Fruit fly (Drosophila melanogaster) whole organism, embryonic: ENCODE data around the gene Patr-1.

Source experiments
- Adf1 ChIP-seq: fragments of 200-800 bp; sonication (Bioruptor generic); IDR thresholded peaks from 2 replicates; pipeline ENCODE4 v1.3.6; 2022; ENCODE audit warnings: missing biosample characterization, missing genetic modification characterization
- Aef1 ChIP-seq: fragments of 200-800 bp; sonication (Bioruptor generic); IDR thresholded peaks from 3 replicates; pipeline ENCODE4 v1.3.6; 2022; ENCODE audit warnings: missing biosample characterization, missing genetic modification characterization
- Bteb2 ChIP-seq: fragments of 200-800 bp; sonication (Bioruptor generic); optimal IDR thresholded peaks from 2 replicates; lab custom pipeline; 2016; ENCODE audit warnings: missing biosample characterization, missing genetic modification characterization
- CG10565 ChIP-seq: fragments of 200-800 bp; sonication (Bioruptor generic); optimal IDR thresholded peaks from 3 replicates; lab custom pipeline; 2016; ENCODE audit warnings: missing biosample characterization, mild to moderate bottlenecking, missing genetic modification characterization
- CG11085 ChIP-seq: fragments of 200-800 bp; sonication (Bioruptor generic); IDR thresholded peaks from 2 replicates; pipeline ENCODE4 v1.3.6; 2022; ENCODE audit warnings: missing biosample characterization, missing genetic modification characterization
- CG11398 ChIP-seq: fragments of 200-800 bp; sonication (Bioruptor generic); optimal IDR thresholded peaks from 2 replicates; lab custom pipeline; 2016; ENCODE audit warnings: missing biosample characterization, missing genetic modification characterization
- CG11560 ChIP-seq: fragments of 200-800 bp; sonication (Bioruptor generic); IDR thresholded peaks from 3 replicates; pipeline ENCODE4 v1.3.6; 2022; ENCODE audit warnings: missing biosample characterization, missing genetic modification characterization
- CG13123 ChIP-seq: fragments of 200-800 bp; sonication (Bioruptor generic); optimal IDR thresholded peaks from 2 replicates; lab custom pipeline; 2016; ENCODE audit warnings: missing biosample characterization, missing genetic modification characterization
- CG13775 ChIP-seq: fragments of 200-800 bp; sonication (Bioruptor generic); optimal IDR thresholded peaks from 3 replicates; lab custom pipeline; 2017; ENCODE audit warnings: missing biosample characterization, mild to moderate bottlenecking, missing genetic modification characterization
- CG14667 ChIP-seq: fragments of 200-800 bp; sonication (Bioruptor generic); IDR thresholded peaks from 2 replicates; pipeline ENCODE4 v1.3.6; 2022; ENCODE audit warnings: missing biosample characterization, missing genetic modification characterization
- CG1603 ChIP-seq: fragments of 200-800 bp; sonication (Bioruptor generic); optimal IDR thresholded peaks from 2 replicates; lab custom pipeline; 2019; ENCODE audit warnings: missing biosample characterization, mild to moderate bottlenecking, missing genetic modification characterization, moderate library complexity
- CG16815 ChIP-seq: fragments of 200-800 bp; sonication (Bioruptor generic); optimal IDR thresholded peaks from 3 replicates; lab custom pipeline; 2017; ENCODE audit warnings: missing biosample characterization, mild to moderate bottlenecking, missing genetic modification characterization
- CG17612 ChIP-seq: fragments of 200-800 bp; sonication (Bioruptor generic); IDR thresholded peaks from 2 replicates; pipeline ENCODE4 v1.3.6; 2022; ENCODE audit warnings: missing biosample characterization, missing genetic modification characterization
- CG17912 ChIP-seq: fragments of 200-800 bp; sonication (Bioruptor generic); optimal IDR thresholded peaks from 2 replicates; lab custom pipeline; 2018; ENCODE audit warnings: missing biosample characterization, mild to moderate bottlenecking, missing genetic modification characterization
- CG18011 ChIP-seq: fragments of 200-800 bp; sonication (Bioruptor generic); optimal IDR thresholded peaks from 2 replicates; lab custom pipeline; 2017; ENCODE audit warnings: missing biosample characterization, missing genetic modification characterization, mild to moderate bottlenecking, moderate library complexity, missing genotype
- CG31388 ChIP-seq: fragments of 200-800 bp; sonication (Bioruptor generic); optimal IDR thresholded peaks from 2 replicates; lab custom pipeline; 2016; ENCODE audit warnings: missing biosample characterization, missing genetic modification characterization
- CG34422 ChIP-seq: fragments of 200-800 bp; sonication (Bioruptor generic); IDR thresholded peaks from 3 replicates; pipeline ENCODE4 v1.3.6; 2022; ENCODE audit warnings: missing biosample characterization, missing genetic modification characterization
- CG6254 ChIP-seq: fragments of 200-800 bp; sonication (Bioruptor generic); optimal IDR thresholded peaks from 3 replicates; lab custom pipeline; 2017; ENCODE audit warnings: mild to moderate bottlenecking, missing biosample characterization, missing genetic modification reagents, missing genetic modification characterization
- CG8924 ChIP-seq: fragments of 200-800 bp; optimal IDR thresholded peaks from 3 replicates; lab custom pipeline; 2019; ENCODE audit warnings: missing biosample characterization, mild to moderate bottlenecking, missing genetic modification characterization, moderate library complexity
- CG9727 ChIP-seq: fragments of 200-800 bp; sonication (Bioruptor generic); optimal IDR thresholded peaks from 3 replicates; lab custom pipeline; 2017; ENCODE audit warnings: missing biosample characterization, mild to moderate bottlenecking, missing genetic modification characterization
- CoRest ChIP-seq: fragments of 200-800 bp; sonication (Bioruptor generic); optimal IDR thresholded peaks from 3 replicates; lab custom pipeline; 2018; ENCODE audit warnings: missing biosample characterization, mild to moderate bottlenecking, missing genetic modification characterization, moderate library complexity
- Doc3 ChIP-seq: fragments of 200-800 bp; sonication (Bioruptor generic); IDR thresholded peaks from 3 replicates; pipeline ENCODE4 v1.3.6; 2022; ENCODE audit warnings: missing biosample characterization, missing genetic modification characterization; ENCODE audit not compliant: partially characterized antibody
- Ets65A ChIP-seq: fragments of 200-800 bp; sonication (Bioruptor generic); peaks from one replicate; lab custom pipeline; 2016; ENCODE audit warnings: missing biosample characterization, missing genetic modification characterization
- Gsc ChIP-seq: fragments of 200-800 bp; sonication (Bioruptor generic); IDR thresholded peaks from 2 replicates; pipeline ENCODE4 v1.3.6; 2022; ENCODE audit warnings: missing biosample characterization, missing genetic modification characterization
- Hmr ChIP-seq: fragments of 200-800 bp; sonication (Bioruptor generic); optimal IDR thresholded peaks from 3 replicates; lab custom pipeline; 2017; ENCODE audit warnings: mild to moderate bottlenecking, missing biosample characterization, missing genetic modification reagents, missing genetic modification characterization
- Hmx ChIP-seq: fragments of 200-800 bp; sonication (Bioruptor generic); optimal IDR thresholded peaks from 2 replicates; lab custom pipeline; 2016; ENCODE audit warnings: missing biosample characterization, missing genetic modification characterization
- Hr51 ChIP-seq, 2 experiments: fragments of 200-800 bp; sonication (Bioruptor generic); optimal IDR thresholded peaks; 2 replicates in 1 of 2; 3 replicates in 1 of 2; lab custom pipeline; 2016 to 2018; ENCODE audit warnings: missing biosample characterization in 2 of 2, missing genetic modification characterization in 2 of 2, mild to moderate bottlenecking in 1 of 2, moderate library complexity in 1 of 2
- Mrtf ChIP-seq: fragments of 200-800 bp; sonication (Bioruptor generic); IDR thresholded peaks from 3 replicates; pipeline ENCODE4 v1.3.6; 2022; ENCODE audit warnings: missing biosample characterization, missing genetic modification characterization
- Side ChIP-seq: fragments of 200-800 bp; sonication (Bioruptor generic); optimal IDR thresholded peaks from 2 replicates; lab custom pipeline; 2016; ENCODE audit warnings: missing biosample characterization, missing genetic modification characterization
- Spps ChIP-seq: fragments of 200-800 bp; sonication (Bioruptor generic); optimal IDR thresholded peaks from 2 replicates; lab custom pipeline; 2018; ENCODE audit warnings: missing biosample characterization, mild to moderate bottlenecking, missing genetic modification characterization
- Tbp ChIP-seq: fragments of >200 bp; optimal IDR thresholded peaks from 2 replicates; lab custom pipeline; 2018; ENCODE audit warnings: missing biosample characterization, missing genetic modification characterization
- Xbp1 ChIP-seq: fragments of 200-800 bp; sonication (Bioruptor generic); optimal IDR thresholded peaks from 3 replicates; lab custom pipeline; 2016; ENCODE audit warnings: missing biosample characterization, mild to moderate bottlenecking, missing genetic modification characterization
- YL-1 ChIP-seq: fragments of 200-800 bp; sonication (Bioruptor generic); optimal IDR thresholded peaks from 3 replicates; lab custom pipeline; 2017; ENCODE audit warnings: missing biosample characterization, mild to moderate bottlenecking, missing genetic modification characterization
- ab ChIP-seq: fragments of 200-800 bp; sonication (Bioruptor generic); optimal IDR thresholded peaks from 2 replicates; lab custom pipeline; 2016; ENCODE audit warnings: missing biosample characterization, missing genetic modification characterization
- dmrt11E ChIP-seq: fragments of 200-800 bp; sonication (Bioruptor generic); optimal IDR thresholded peaks from 3 replicates; lab custom pipeline; 2018; ENCODE audit warnings: missing biosample characterization, mild to moderate bottlenecking, missing genetic modification characterization, moderate library complexity
- en ChIP-seq: fragments of 200-800 bp; sonication (Bioruptor generic); optimal IDR thresholded peaks from 2 replicates; lab custom pipeline; 2016; ENCODE audit warnings: missing biosample characterization, missing genetic modification characterization
- gcm ChIP-seq: fragments of 200-800 bp; sonication (Bioruptor generic); optimal IDR thresholded peaks from 2 replicates; lab custom pipeline; 2019; ENCODE audit warnings: missing biosample characterization, mild to moderate bottlenecking, missing genetic modification characterization, moderate library complexity
- gcm2 ChIP-seq: fragments of 200-800 bp; sonication (Bioruptor generic); optimal IDR thresholded peaks from 2 replicates; lab custom pipeline; 2016; ENCODE audit warnings: missing biosample characterization, missing genetic modification characterization
- grau ChIP-seq: fragments of 200-800 bp; optimal IDR thresholded peaks from 3 replicates; lab custom pipeline; 2019; ENCODE audit warnings: missing biosample characterization, mild to moderate bottlenecking, missing genetic modification characterization, moderate library complexity
- inv ChIP-seq: fragments of 200-800 bp; sonication (Bioruptor generic); IDR thresholded peaks from 2 replicates; pipeline ENCODE4 v1.3.6; 2022; ENCODE audit warnings: missing biosample characterization, missing genetic modification characterization; ENCODE audit not compliant: partially characterized antibody
- nom ChIP-seq: fragments of 200-800 bp; sonication (Bioruptor generic); optimal IDR thresholded peaks from 2 replicates; lab custom pipeline; 2017; ENCODE audit warnings: missing biosample characterization, missing genetic modification characterization, mild to moderate bottlenecking, moderate library complexity, missing genetic modification reagents
- pita ChIP-seq: fragments of 200-800 bp; sonication (Bioruptor generic); optimal IDR thresholded peaks from 2 replicates; lab custom pipeline; 2017; ENCODE audit warnings: missing biosample characterization, mild to moderate bottlenecking, missing genetic modification characterization
- pum ChIP-seq: fragments of 200-800 bp; sonication (Bioruptor generic); optimal IDR thresholded peaks from 2 replicates; lab custom pipeline; 2016; ENCODE audit warnings: missing biosample characterization, missing genetic modification characterization
- rib ChIP-seq: fragments of 200-800 bp; sonication (Bioruptor generic); IDR thresholded peaks from 2 replicates; pipeline ENCODE4 v1.3.6; 2022; ENCODE audit warnings: missing biosample characterization, missing genetic modification characterization
- sug ChIP-seq: fragments of 200-800 bp; optimal IDR thresholded peaks from 2 replicates; lab custom pipeline; 2019; ENCODE audit warnings: missing biosample characterization, mild to moderate bottlenecking, missing genetic modification characterization, moderate library complexity
- tna ChIP-seq: fragments of 200-800 bp; sonication (Bioruptor generic); IDR thresholded peaks from 2 replicates; pipeline ENCODE4 v1.3.6; 2022; ENCODE audit warnings: missing biosample characterization, missing genetic modification characterization; ENCODE audit not compliant: partially characterized antibody
- ttk ChIP-seq: fragments of 200-800 bp; sonication (Bioruptor generic); IDR thresholded peaks from 2 replicates; pipeline ENCODE4 v2.1.2; 2022; ENCODE audit warnings: missing biosample characterization, missing genetic modification characterization
- unpg ChIP-seq: fragments of 200-800 bp; sonication (Bioruptor generic); optimal IDR thresholded peaks from 3 replicates; lab custom pipeline; 2018; ENCODE audit warnings: missing biosample characterization, mild to moderate bottlenecking, missing genetic modification characterization, moderate library complexity
- usp ChIP-seq: fragments of >200 bp; optimal IDR thresholded peaks from 2 replicates; lab custom pipeline; 2017; ENCODE audit warnings: missing biosample characterization, missing genetic modification characterization
- z ChIP-seq: fragments of 200-800 bp; sonication (Bioruptor generic); IDR thresholded peaks from 3 replicates; pipeline ENCODE4 v1.3.6; 2022; ENCODE audit warnings: missing biosample characterization, missing genetic modification characterization

The Patr-1 gene

DNA sequence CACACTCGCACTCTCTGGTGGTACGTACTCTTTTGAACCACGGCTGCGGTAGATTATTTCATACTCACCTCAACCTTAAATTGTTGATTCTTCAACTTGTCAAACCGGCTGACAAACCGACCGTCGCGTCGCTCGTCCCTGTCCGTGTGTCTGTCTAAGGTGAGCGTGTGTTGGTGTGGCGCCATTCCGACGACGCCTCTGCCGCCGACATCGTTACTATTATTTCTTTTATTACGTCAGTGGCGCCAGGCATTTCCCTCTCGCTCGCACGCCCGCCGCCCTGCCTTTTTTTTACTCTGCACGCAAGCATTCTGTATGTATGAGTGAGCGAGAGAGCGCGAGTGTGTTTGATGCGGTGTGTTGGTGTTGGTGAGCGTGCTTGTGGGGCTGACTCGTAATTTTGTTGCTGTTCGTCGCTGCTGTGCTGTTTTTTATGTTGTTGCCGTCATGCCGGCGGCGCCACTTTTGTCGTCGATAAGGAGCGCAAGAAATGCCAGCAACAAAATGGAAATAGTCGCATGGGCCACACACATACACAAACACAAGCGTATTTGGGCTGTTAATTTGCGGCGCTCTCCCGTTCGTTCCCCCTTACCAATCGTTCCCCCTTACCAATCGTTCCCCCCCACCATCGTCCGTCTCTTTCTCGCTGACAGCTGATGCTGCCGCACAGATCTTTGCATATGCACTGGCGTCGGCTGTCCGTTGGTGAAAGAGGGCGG, 13.0 kb downstream of the Patr-1 start (continued):
- TF ChIP-seq Doc3 (GFP tag; lab: Robert Waterston, UW) (0 out of 3 replicates have a peak, but pooled peaks have one; percentile 26), Mrtf (GFP tag; lab: Robert Waterston, UW) (no peak), CG13775 (GFP tag; lab: Kevin White, UChicago) (no peak), Hmx (GFP tag; lab: Kevin White, UChicago) (no peak), CG11398 (GFP tag; lab: Kevin White, UChicago) (no peak), dmrt11E (no peak), CG31388 (no peak), CG8924 (tag; lab: Kevin White, UChicago) (peak; percentile 71), pum (GFP tag; lab: Kevin White, UChicago) (peak; percentile 11), nom (GFP tag; lab: Kevin White, UChicago) (peak; percentile 76), tna (GFP tag; lab: Robert Waterston, UW) (no peak), z (GFP tag; lab: Robert Waterston, UW) (peak; percentile 77), Spps (tag; lab: Kevin White, UChicago) (no peak), CG11560 (no peak), Adf1 (GFP tag; lab: Robert Waterston, UW) (peak; percentile 96), CG17912 (no peak), Tbp (GFP tag; lab: Kevin White, UChicago) (no peak), CG13123 (GFP tag; lab: Kevin White, UChicago) (no peak), CG11085 (GFP tag; lab: Robert Waterston, UW) (no peak), Gsc (no peak), ttk (GFP tag; lab: Robert Waterston, UW) (0 out of 2 replicates have a peak, but pooled peaks have one; percentile 15), unpg (GFP tag; lab: Kevin White, UChicago) (no peak), CG10565 (GFP tag; lab: Kevin White, UChicago) (no peak), CG14667 (GFP tag; lab: Robert Waterston, UW) (0 out of 2 replicates have a peak, but pooled peaks have one; percentile 6), pita (GFP tag; lab: Kevin White, UChicago) (no peak), en (GFP tag; lab: Kevin White, UChicago) (no peak), Aef1 (peak; percentile 76), grau (tag; lab: Kevin White, UChicago) (peak; percentile 24), Bteb2 (no peak), inv (GFP tag; lab: Robert Waterston, UW) (no peak), Ets65A (peak; percentile 31), Xbp1 (no peak), gcm2 (GFP tag; lab: Kevin White, UChicago) (no peak), CoRest (no peak), CG9727 (GFP tag; lab: Kevin White, UChicago) (peak; percentile 24), sug (tag; lab: Kevin White, UChicago) (peak; percentile 87), Side (GFP tag; lab: Kevin White, UChicago) (peak; percentile 50), usp (no peak), gcm (GFP tag; lab: Kevin White, UChicago) (peak; percentile 53), CG1603 (tag; lab: Kevin White, UChicago) (no peak), CG17612 (no peak), CG16815 (GFP tag; lab: Kevin White, UChicago) (no peak), Hmr (GFP tag; lab: Kevin White, UChicago) (peak; percentile 42), YL-1 (no peak), CG6254 (GFP tag; lab: Kevin White, UChicago) (no peak), CG34422 (GFP tag; lab: Robert Waterston, UW) (peak; percentile 63; the same call in 1 of the 3 replicates), rib (peak; percentile 76; the same call in 1 of the 2 replicates), Hr51 (GFP tag; optimal IDR thresholded peaks at IDR 0.05; lab: Kevin White, UChicago) (peak in 1 of 2 experiments; percentile 70), ab (no peak), CG18011 (no peak)
